Fruit fly (Drosophila melanogaster): ENCODE results near the gene Xe7.

The Xe7 gene

DNA sequence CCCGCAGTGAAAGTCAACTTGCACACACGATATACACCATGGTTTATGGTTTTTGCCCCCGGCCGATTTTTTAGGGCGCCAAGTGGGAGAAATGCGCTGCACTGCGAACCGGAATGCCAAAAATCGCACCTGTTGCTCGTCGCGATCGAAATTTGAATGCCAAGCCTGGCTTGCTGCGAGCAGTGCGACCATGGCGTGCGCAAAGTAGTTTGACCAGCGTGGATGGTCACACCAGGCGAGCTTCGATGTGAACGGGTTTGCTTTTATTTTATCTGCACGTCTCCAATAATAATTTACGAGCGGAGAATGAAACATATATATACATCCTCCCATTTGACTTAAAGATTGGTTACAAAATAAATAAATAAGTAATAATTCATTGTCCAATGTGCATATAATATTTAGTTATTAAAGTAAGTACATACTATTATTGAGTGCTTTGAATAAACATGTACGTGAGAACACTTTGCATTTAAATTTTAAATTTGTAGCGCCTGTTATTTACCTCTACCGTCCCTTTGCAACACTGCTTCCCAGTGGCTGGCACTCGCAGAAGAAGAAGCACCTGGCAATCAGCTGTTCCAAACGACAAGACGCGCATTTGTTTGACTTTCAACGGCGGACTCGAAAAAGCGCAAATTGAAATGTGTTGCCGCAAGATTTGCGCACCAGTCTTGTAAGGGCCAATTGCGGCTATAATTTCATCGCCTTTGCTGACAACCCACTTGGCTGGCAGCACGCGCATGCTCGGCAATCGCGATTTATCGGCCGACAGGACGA is 16.3 kb upstream of the Xe7 start, which contains the start of the genes Rab23 and plx:
TSS of gene Rab23 (minus strand) at position 166 of the 780 bp plus-strand sequence.
TSS of gene plx (plus strand) at position 587 of the 780 bp plus-strand sequence.
- TF ChIP-seq toe (GFP tag; optimal IDR thresholded peaks at IDR 0.05) (peak; percentile 43), Clk (GFP tag; optimal IDR thresholded peaks at IDR 0.05) (no peak), CG14711 (tag; optimal IDR thresholded peaks at IDR 0.05) (no peak), ovo (GFP tag; optimal IDR thresholded peaks at IDR 0.05) (no peak), CG5204 (GFP tag; optimal IDR thresholded peaks at IDR 0.05) (no peak), Crg-1 (GFP tag; optimal IDR thresholded peaks at IDR 0.05) (peak; percentile 56), cic (GFP tag; optimal IDR thresholded peaks at IDR 0.05) (no peak), cnc (optimal IDR thresholded peaks at IDR 0.05) (no peak), Mnt (GFP tag; optimal IDR thresholded peaks at IDR 0.05) (peak; percentile 47), CG1620 (GFP tag; optimal IDR thresholded peaks at IDR 0.05) (peak; percentile 64), tj (GFP tag; optimal IDR thresholded peaks at IDR 0.05) (no peak), bab1 (GFP tag; optimal IDR thresholded peaks at IDR 0.05) (peak; percentile 59), CG7101 (tag; optimal IDR thresholded peaks at IDR 0.05) (peak; percentile 40), Hr96 (GFP tag; optimal IDR thresholded peaks at IDR 0.05) (peak; percentile 9), CG11617 (GFP tag; optimal IDR thresholded peaks at IDR 0.05) (no peak), kay (GFP tag; ENCODE audit: borderline replicate concordance) (peak; percentile 11), CG33017 (tag; optimal IDR thresholded peaks at IDR 0.05) (no peak), pad (GFP tag; optimal IDR thresholded peaks at IDR 0.05) (peak; percentile 31)

DNA sequence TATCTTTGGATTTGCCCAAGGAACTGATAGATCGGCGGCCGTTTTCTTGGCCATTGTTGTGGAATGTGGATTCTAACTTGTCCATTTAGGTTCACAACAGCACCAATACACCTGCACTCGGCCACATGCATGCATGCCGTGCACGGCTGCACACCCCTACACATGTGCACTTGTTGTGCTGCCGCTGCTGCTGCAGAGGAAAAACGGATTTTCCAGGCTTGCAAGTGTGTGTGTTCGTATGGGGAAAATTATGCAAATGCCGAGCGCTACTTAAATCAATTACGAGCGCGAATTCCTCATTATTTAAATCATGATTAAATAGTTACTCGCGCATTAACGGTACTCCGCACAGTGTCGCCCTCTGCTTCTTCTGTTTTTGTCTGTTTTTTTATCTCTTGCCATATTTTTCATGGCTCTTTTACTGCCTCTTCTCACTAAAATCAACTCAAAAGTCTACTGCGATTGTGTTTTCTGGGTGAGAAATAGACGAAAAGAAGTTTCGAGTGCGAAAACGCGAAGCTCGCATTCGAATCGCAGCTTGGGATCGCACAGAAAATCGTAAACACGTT is 15.5 kb upstream of the Xe7 start:
- TF ChIP-seq cnc (optimal IDR thresholded peaks at IDR 0.05), result no peak
- TF ChIP-seq kay (GFP tag; ENCODE audit: borderline replicate concordance), result no peak
- peak; percentile 31 for TF ChIP-seq pad (GFP tag; optimal IDR thresholded peaks at IDR 0.05)

DNA sequence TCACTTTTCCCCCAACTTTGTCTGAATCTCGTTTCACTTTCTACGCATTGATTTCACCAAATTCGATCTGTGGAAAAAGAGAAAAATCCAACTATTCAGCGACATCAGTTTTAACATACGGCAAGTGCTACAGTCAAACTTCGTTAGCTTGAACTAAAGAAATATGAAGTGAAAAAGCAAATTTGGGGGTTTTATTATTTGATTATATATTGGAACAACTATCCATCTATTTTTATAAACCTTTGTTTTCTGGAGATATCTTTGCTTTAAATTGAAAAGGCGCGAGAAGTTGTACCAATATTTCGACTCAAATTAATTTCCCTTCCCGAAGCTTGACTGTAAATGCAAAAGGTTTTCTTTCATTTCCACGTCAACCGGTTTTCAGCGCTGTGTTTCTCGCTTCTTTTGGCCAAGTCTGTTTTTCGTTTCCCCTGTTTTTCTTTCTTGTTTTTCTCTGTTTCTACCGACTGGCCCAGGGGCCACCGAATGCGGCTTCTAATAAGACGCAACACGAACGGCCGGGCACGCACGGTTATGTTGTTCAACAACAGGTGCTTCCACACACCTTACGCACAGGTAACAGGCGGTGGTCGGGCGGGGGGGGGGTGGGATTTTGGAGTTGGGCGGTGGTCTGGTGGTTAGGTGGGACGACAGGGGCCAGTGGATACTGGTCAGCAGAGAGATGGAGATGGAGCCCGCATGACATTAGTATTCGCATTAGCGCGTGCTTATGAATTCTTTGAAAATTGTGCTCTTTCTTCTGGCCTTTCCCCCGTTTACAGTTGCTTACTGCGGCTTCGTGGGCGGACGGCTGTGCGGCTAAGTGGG is 14.0 kb upstream of the Xe7 start:
- no peak for TF ChIP-seq CG5204 (GFP tag; optimal IDR thresholded peaks at IDR 0.05)
- TF ChIP-seq Crg-1 (GFP tag; optimal IDR thresholded peaks at IDR 0.05), result no peak
- TF ChIP-seq CG33017 (tag; optimal IDR thresholded peaks at IDR 0.05), result no peak
- no peak for TF ChIP-seq CG1620 (GFP tag; optimal IDR thresholded peaks at IDR 0.05)
- TF ChIP-seq bab1 (GFP tag; optimal IDR thresholded peaks at IDR 0.05), result peak; percentile 23

DNA sequence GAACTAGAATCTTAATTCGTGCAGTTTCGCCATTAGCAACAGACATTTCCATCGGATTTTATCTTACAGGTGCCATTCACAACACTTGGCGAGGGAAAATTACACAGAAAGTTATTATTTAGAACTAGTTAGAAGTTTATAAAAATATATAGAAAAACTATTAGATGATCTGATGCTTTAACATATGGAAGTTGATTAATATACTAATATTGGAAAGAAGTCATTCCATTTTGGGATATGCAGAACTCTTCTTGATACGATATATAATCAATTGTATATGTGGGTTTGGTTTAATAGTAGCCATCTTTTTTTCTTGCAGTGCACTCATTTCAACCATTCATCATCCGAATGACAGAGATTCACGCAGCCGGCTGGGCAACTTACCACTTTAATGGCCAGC is 13.1 kb upstream of the Xe7 start:
- TF ChIP-seq Hr96 (GFP tag; optimal IDR thresholded peaks at IDR 0.05) (no peak), pad (GFP tag; optimal IDR thresholded peaks at IDR 0.05) (no peak), CG5204 (GFP tag; optimal IDR thresholded peaks at IDR 0.05) (no peak), CG7045 (GFP tag; optimal IDR thresholded peaks at IDR 0.05) (no peak), cnc (optimal IDR thresholded peaks at IDR 0.05) (no peak), CG12768 (GFP tag; optimal IDR thresholded peaks at IDR 0.05) (no peak), kay (GFP tag; ENCODE audit: borderline replicate concordance) (no peak), Clk (GFP tag; optimal IDR thresholded peaks at IDR 0.05) (no peak), CG11617 (GFP tag; optimal IDR thresholded peaks at IDR 0.05) (no peak), CG33017 (tag; optimal IDR thresholded peaks at IDR 0.05) (no peak), CG1620 (GFP tag; optimal IDR thresholded peaks at IDR 0.05) (no peak), Crg-1 (GFP tag; optimal IDR thresholded peaks at IDR 0.05) (no peak), Mnt (GFP tag; optimal IDR thresholded peaks at IDR 0.05) (no peak), ovo (GFP tag; optimal IDR thresholded peaks at IDR 0.05) (no peak), bab1 (GFP tag; optimal IDR thresholded peaks at IDR 0.05) (no peak), CG7101 (tag; optimal IDR thresholded peaks at IDR 0.05) (no peak)

DNA sequence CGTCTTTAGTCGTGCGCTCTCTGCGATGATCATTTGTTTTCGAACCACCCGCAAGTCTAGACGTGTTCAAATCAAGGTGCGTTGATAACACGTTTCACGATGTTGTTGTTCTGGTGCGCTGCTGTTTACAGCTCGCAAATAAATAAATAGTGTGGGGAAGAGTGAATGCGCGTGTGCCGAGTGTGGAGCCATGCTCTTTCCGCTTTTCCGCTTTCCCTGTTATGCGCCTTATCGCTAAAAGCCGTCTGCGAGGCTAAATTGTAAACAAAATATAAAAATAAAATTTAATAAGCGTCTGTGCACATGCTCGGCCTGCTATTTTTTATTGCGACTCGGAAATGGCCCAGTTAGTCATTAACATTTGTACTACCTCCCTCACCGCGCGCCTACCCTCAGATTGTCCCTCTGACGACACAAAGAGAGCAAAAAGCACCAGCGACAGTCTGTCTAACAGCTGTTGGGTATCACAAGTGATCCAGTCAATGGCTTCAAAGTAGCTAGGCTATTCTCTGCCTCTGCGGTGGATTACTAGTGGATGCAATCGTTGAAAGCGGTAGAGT is 3.6 kb upstream of the Xe7 start:
- TF ChIP-seq CG33017 (tag; optimal IDR thresholded peaks at IDR 0.05) (peak; percentile 56), CG7101 (tag; optimal IDR thresholded peaks at IDR 0.05) (peak; percentile 67), cic (GFP tag; optimal IDR thresholded peaks at IDR 0.05) (peak; percentile 96), Clk (GFP tag; optimal IDR thresholded peaks at IDR 0.05) (peak; percentile 24), ovo (GFP tag; optimal IDR thresholded peaks at IDR 0.05) (peak; percentile 72), Mnt (GFP tag; optimal IDR thresholded peaks at IDR 0.05) (peak; percentile 98), CG5204 (GFP tag; optimal IDR thresholded peaks at IDR 0.05) (no peak), toe (GFP tag; optimal IDR thresholded peaks at IDR 0.05) (no peak), CG7045 (GFP tag; optimal IDR thresholded peaks at IDR 0.05) (peak; percentile 66), CG11617 (GFP tag; optimal IDR thresholded peaks at IDR 0.05) (peak; percentile 69), kay (GFP tag; ENCODE audit: borderline replicate concordance) (peak; percentile 99), bab1 (GFP tag; optimal IDR thresholded peaks at IDR 0.05) (peak; percentile 67), CG12768 (GFP tag; optimal IDR thresholded peaks at IDR 0.05) (peak; percentile 49), tj (GFP tag; optimal IDR thresholded peaks at IDR 0.05) (peak; percentile 47), pad (GFP tag; optimal IDR thresholded peaks at IDR 0.05) (peak; percentile 50), Crg-1 (GFP tag; optimal IDR thresholded peaks at IDR 0.05) (peak; percentile 69), CG14711 (tag; optimal IDR thresholded peaks at IDR 0.05) (peak; percentile 49), cnc (optimal IDR thresholded peaks at IDR 0.05) (no peak), Hr96 (GFP tag; optimal IDR thresholded peaks at IDR 0.05) (peak; percentile 33), CG1620 (GFP tag; optimal IDR thresholded peaks at IDR 0.05) (no peak)

Measured in whole organism, adult.